Fruit fly (Drosophila melanogaster): ENCODE results near the gene CG5024.

dm6 chr3R:25789355-25789754, 21.5 kb upstream of the CG5024 start, which contains the start of gene CG31380:
- TF ChIP-seq Dif (GFP tag; optimal IDR thresholded peaks at IDR 0.05; ENCODE audit: partially characterized antibody), result no peak
- no peak for TF ChIP-seq psq (GFP tag; optimal IDR thresholded peaks at IDR 0.05)
- no peak for TF ChIP-seq h (GFP tag; optimal IDR thresholded peaks at IDR 0.05)
- TF ChIP-seq woc (GFP tag; optimal IDR thresholded peaks at IDR 0.05), result no peak
- no peak for TF ChIP-seq Dfd (GFP tag; optimal IDR thresholded peaks at IDR 0.05)
- no peak for TF ChIP-seq tai (GFP tag; optimal IDR thresholded peaks at IDR 0.05)

Measured in whole organism, wandering third instar larva.